Worm (Caenorhabditis elegans) whole organism, L3 larva: Measurements from ENCODE around the gene F41B4.2.

Experiments used
- ceh-82 ChIP-seq: fragments of 150-350 bp; optimal IDR thresholded peaks from 2 replicates; lab custom pipeline; 2014; ENCODE audit warnings: missing biosample characterization, missing genetic modification characterization
- egl-5 ChIP-seq: fragments of 150-350 bp; optimal IDR thresholded peaks from 2 replicates; lab custom pipeline; 2017; ENCODE audit warnings: missing biosample characterization, missing genetic modification reagents, missing genetic modification characterization, inconsistent platforms
- fos-1 ChIP-seq: fragments of 150-350 bp; optimal IDR thresholded peaks from 2 replicates; lab custom pipeline; 2014; ENCODE audit warnings: missing biosample characterization, missing genetic modification characterization
- ztf-4 ChIP-seq: fragments of 150-350 bp; optimal IDR thresholded peaks from 2 replicates; lab custom pipeline; 2014; ENCODE audit warnings: missing biosample characterization, missing genetic modification characterization

ce11 chrX:6822552-6822951 lies 12.5 kb downstream of the F41B4.2 start:
- TF ChIP-seq egl-5 (tag; lab: Kevin White, UChicago) (peak; percentile 11), ztf-4 (tag; lab: Kevin White, UChicago) (no peak), fos-1 (no peak), ceh-82 (tag; lab: Kevin White, UChicago) (no peak)
